Worm (Caenorhabditis elegans) whole organism, midembryonic: Measurements from ENCODE around the gene F35C8.8.

ENCODE experiments used
- T22C8.4 ChIP-seq: fragments of 200-800 bp; sonication (Bioruptor generic); IDR thresholded peaks from 2 replicates; pipeline ENCODE4 v1.3.6; 2022; ENCODE audit warnings: missing genetic modification characterization, missing compliant biosample characterization
- cog-1 ChIP-seq: sonication (generic microtip); optimal IDR thresholded peaks from 2 replicates; lab custom pipeline; 2016; ENCODE audit warnings: missing genetic modification characterization, missing compliant biosample characterization
- flt-1 ChIP-seq: fragments of 200-800 bp; sonication (Bioruptor generic); IDR thresholded peaks from 2 replicates; pipeline ENCODE4 v1.3.6; 2022; ENCODE audit warnings: missing genetic modification characterization, missing compliant biosample characterization
- klf-2 ChIP-seq: fragments of 200-800 bp; sonication (Bioruptor generic); conservative IDR thresholded peaks from 2 replicates; pipeline ENCODE4 v1.3.6; 2022; ENCODE audit warnings: missing genetic modification reagents, missing genetic modification characterization, missing compliant biosample characterization
- med-1 ChIP-seq: sonication (generic microtip); optimal IDR thresholded peaks from 2 replicates; lab custom pipeline; 2017; ENCODE audit warnings: missing genetic modification characterization, mild to moderate bottlenecking, missing compliant biosample characterization, antibody characterized with exemption, missing genetic modification reagents; ENCODE audit not compliant: insufficient read depth
- ref-1 ChIP-seq: fragments of 200-800 bp; sonication (Bioruptor generic); conservative IDR thresholded peaks from 2 replicates; pipeline ENCODE4 v1.3.6; 2022; ENCODE audit warnings: missing genetic modification reagents, missing genetic modification characterization, missing compliant biosample characterization
- tab-1 ChIP-seq: fragments of 200-800 bp; sonication (Bioruptor generic); IDR thresholded peaks from 2 replicates; pipeline ENCODE4 v1.3.6; 2022; ENCODE audit warnings: missing genetic modification characterization, missing compliant biosample characterization
- ztf-23 ChIP-seq: fragments of 200-800 bp; sonication (Bioruptor generic); IDR thresholded peaks from 2 replicates; pipeline ENCODE4 v1.3.6; 2022; ENCODE audit warnings: missing genetic modification reagents, missing genetic modification characterization, missing compliant biosample characterization
- ztf-29 ChIP-seq: fragments of 200-800 bp; sonication (Bioruptor generic); IDR thresholded peaks from 2 replicates; pipeline ENCODE4 v1.3.6; 2022; ENCODE audit warnings: missing genetic modification reagents, missing genetic modification characterization, missing compliant biosample characterization

The F35C8.8 gene

DNA sequence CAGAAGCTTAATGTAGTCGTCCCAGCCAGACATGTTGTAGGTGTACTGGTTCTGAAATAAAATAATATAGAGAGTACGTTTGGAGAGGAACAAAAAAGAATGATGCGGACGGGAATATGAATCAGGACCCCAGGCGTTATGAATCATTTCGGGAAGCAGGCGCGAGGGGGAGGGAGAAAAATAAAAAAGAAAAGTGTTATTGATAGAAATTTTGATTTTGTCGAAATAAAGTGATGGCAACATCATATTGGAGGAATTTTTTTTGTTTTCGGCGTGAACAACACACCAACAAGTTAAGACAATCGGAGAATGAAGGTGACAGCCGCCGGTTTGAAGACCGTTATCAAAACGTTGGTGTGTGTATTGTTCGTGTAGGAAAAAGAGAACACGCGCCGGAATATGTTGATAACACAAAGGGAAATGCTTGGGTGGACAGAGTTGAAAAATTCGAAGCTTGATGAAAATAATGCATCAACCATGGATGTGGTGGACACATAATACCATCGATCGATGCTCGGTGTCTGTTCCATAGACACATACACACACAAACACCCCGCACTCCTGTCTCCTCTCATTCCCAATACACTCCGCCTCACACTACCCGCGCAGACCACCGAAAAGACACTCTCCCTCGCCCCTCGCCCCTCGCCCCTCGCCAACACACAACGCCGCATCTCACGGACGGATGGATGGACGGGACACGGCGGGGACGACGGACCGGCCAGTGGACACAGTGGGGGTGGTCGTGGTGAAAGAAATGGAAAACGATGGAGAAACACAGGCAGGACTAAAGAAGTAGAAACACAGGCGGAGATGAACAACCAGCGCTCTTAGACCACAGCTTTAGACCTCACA, 18.2 kb downstream of the F35C8.8 start, which contains the start of gene pfn-2:
Gene pfn-2, minus strand, starts transcription at position 51 of the 855 bp plus-strand sequence.
- TF ChIP-seq tab-1 (GFP tag; lab: Robert Waterston, UW): no peak
- peak; percentile 57; the same call in 1 of the 2 replicates for TF ChIP-seq flt-1 (GFP tag; lab: Robert Waterston, UW)
- no peak for TF ChIP-seq med-1 (GFP tag; lab: Kevin White, UChicago)
- TF ChIP-seq ref-1 (GFP tag; lab: Robert Waterston, UW): no peak
- TF ChIP-seq ztf-29 (GFP tag; lab: Robert Waterston, UW): no peak
- no peak for TF ChIP-seq T22C8.4 (GFP tag; lab: Robert Waterston, UW)
- TF ChIP-seq cog-1 (tag; lab: Kevin White, UChicago): no peak
- peak; percentile 72; the same call in 1 of the 2 replicates for TF ChIP-seq ztf-23 (GFP tag; lab: Robert Waterston, UW)
- TF ChIP-seq klf-2 (GFP tag; lab: Robert Waterston, UW): 0 out of 2 replicates have a peak, but pooled peaks have one; percentile 9

DNA sequence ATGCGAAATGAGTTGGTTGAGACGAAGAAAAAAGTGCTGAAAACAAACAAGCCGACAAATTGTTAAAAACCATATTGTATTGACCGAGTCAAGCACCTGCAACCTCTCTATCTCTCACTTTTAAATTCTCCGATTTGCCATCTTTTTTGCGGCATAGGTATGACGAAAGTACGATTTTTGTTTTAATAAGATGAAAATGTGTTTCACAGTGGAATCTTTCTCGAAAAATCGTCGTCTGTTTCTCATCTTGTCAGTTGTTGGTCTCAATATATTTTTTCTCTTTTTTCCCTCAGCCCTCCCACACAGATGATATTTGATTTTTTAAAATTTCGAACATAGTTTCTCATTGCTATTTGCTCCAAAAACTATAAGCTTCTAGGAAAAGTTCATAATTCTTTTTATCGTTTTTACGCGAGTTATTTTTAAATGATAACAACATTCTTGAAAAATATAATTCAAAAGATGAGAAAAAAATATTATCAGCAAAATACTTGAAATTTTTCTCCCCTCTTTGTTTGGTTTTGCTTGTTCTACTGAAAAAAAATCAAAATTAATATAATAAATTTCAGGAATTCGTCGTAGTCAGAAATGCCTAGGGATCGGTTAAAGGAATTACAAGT, 23.8 kb downstream of the F35C8.8 start, which contains the start of gene syx-3:
Gene syx-3, plus strand, starts transcription at position 570 of the 620 bp plus-strand sequence.
- no peak for TF ChIP-seq tab-1 (GFP tag; lab: Robert Waterston, UW)
- TF ChIP-seq med-1 (GFP tag; lab: Kevin White, UChicago): no peak
- TF ChIP-seq T22C8.4 (GFP tag; lab: Robert Waterston, UW): no peak
- TF ChIP-seq cog-1 (tag; lab: Kevin White, UChicago): no peak
- TF ChIP-seq ztf-23 (GFP tag; lab: Robert Waterston, UW): no peak
- TF ChIP-seq flt-1 (GFP tag; lab: Robert Waterston, UW): no peak
- TF ChIP-seq ztf-29 (GFP tag; lab: Robert Waterston, UW): no peak
- TF ChIP-seq ref-1 (GFP tag; lab: Robert Waterston, UW): no peak
- no peak for TF ChIP-seq klf-2 (GFP tag; lab: Robert Waterston, UW)

DNA sequence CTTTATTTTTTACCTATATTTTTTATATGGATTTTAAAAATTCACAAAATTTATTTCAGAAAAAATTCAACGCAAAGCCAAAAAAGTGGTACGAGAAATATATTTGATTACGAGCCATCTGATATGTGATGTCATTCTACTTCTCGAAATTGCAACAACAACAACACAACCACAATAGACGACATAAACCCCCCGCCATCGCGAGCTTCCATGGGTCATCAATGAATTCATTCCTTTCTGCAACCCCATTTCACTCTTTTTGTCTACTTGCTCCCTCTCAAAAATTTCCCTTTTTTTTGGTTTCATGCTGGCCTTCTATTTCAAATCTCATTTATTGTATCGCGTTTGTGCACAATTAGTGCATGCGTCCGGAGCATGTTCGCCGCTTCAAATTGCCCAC, 24.6 kb downstream of the F35C8.8 start:
- TF ChIP-seq T22C8.4 (GFP tag; lab: Robert Waterston, UW): no peak
- no peak for TF ChIP-seq ztf-29 (GFP tag; lab: Robert Waterston, UW)
- no peak for TF ChIP-seq klf-2 (GFP tag; lab: Robert Waterston, UW)
- no peak for TF ChIP-seq flt-1 (GFP tag; lab: Robert Waterston, UW)
- no peak for TF ChIP-seq med-1 (GFP tag; lab: Kevin White, UChicago)
- no peak for TF ChIP-seq ref-1 (GFP tag; lab: Robert Waterston, UW)
- TF ChIP-seq ztf-23 (GFP tag; lab: Robert Waterston, UW): no peak
- TF ChIP-seq cog-1 (tag; lab: Kevin White, UChicago): no peak
- TF ChIP-seq tab-1 (GFP tag; lab: Robert Waterston, UW): no peak

DNA sequence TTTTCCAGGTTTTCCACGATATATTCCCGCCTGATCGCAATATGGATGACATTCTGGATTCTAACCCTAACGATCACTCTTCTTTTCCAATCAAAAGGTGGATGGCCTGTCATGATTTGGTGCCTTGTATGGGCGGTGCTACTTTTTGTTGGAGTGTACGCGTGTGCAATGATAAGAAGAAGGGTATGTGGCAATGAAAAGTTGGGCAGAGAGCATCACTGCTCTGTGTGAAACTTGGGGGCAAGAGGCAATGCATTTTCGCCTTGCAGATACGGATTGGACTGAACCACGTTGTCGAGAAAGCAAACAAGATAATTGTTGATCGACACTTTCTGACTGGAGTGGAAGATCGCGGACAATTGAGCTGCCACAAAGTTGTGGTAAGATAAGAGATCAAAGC, 26.1 kb downstream of the F35C8.8 start:
- TF ChIP-seq klf-2 (GFP tag; lab: Robert Waterston, UW) (no peak), cog-1 (tag; lab: Kevin White, UChicago) (no peak), ztf-29 (GFP tag; lab: Robert Waterston, UW) (no peak), tab-1 (GFP tag; lab: Robert Waterston, UW) (no peak), T22C8.4 (GFP tag; lab: Robert Waterston, UW) (no peak), ref-1 (GFP tag; lab: Robert Waterston, UW) (no peak), flt-1 (GFP tag; lab: Robert Waterston, UW) (no peak), med-1 (GFP tag; lab: Kevin White, UChicago) (no peak), ztf-23 (GFP tag; lab: Robert Waterston, UW) (no peak)

DNA sequence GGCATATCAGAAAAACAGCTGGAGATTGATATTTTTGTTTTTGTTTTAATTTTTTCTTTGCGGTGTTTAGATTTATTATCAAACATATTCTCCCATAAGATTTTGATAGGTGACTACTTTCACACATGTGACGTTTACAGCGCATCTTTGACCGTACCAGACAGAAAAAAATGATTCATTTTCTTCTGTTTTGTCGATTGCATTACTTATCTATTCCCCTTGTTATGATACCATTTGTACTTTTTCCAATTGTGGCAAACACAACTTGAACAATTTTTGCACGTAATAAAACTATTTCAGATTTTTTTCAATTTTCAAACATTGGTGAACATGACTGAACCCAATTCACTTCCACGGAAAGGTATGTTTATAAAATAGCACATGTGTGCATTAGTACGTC, 28.2 kb downstream of the F35C8.8 start, which contains the start of gene C26B9.1:
Gene C26B9.1, plus strand, starts transcription at position 301 of the 400 bp plus-strand sequence.
- no peak for TF ChIP-seq ref-1 (GFP tag; lab: Robert Waterston, UW)
- no peak for TF ChIP-seq klf-2 (GFP tag; lab: Robert Waterston, UW)
- no peak for TF ChIP-seq flt-1 (GFP tag; lab: Robert Waterston, UW)
- TF ChIP-seq cog-1 (tag; lab: Kevin White, UChicago): no peak
- TF ChIP-seq med-1 (GFP tag; lab: Kevin White, UChicago): no peak
- no peak for TF ChIP-seq ztf-29 (GFP tag; lab: Robert Waterston, UW)
- TF ChIP-seq tab-1 (GFP tag; lab: Robert Waterston, UW): no peak

DNA sequence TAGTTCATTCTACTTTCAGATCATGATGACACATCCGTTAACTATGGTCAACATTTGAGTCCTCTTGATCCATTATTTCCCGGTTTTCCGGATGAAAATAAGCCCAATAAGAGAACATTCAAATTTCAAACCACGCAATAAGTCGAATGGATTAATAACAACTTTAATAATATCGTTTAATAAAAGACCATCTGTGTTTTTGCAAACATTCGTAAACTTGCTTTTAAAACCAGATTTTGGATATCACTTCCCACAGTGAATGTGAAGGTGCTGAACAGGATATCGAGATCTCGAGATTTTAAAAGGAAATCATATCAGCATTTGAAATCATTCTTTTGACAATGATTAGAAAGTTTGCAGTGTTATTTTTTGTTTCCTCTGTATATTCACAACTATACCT, 30.4 kb downstream of the F35C8.8 start, which contains the start of gene C26B9.7:
Gene C26B9.7, plus strand, starts transcription at position 301 of the 400 bp plus-strand sequence.
- TF ChIP-seq T22C8.4 (GFP tag; lab: Robert Waterston, UW) (no peak), ref-1 (GFP tag; lab: Robert Waterston, UW) (no peak), klf-2 (GFP tag; lab: Robert Waterston, UW) (no peak), flt-1 (GFP tag; lab: Robert Waterston, UW) (no peak), ztf-23 (GFP tag; lab: Robert Waterston, UW) (no peak), ztf-29 (GFP tag; lab: Robert Waterston, UW) (no peak), tab-1 (GFP tag; lab: Robert Waterston, UW) (no peak), cog-1 (tag; lab: Kevin White, UChicago) (no peak), med-1 (GFP tag; lab: Kevin White, UChicago) (no peak)

DNA sequence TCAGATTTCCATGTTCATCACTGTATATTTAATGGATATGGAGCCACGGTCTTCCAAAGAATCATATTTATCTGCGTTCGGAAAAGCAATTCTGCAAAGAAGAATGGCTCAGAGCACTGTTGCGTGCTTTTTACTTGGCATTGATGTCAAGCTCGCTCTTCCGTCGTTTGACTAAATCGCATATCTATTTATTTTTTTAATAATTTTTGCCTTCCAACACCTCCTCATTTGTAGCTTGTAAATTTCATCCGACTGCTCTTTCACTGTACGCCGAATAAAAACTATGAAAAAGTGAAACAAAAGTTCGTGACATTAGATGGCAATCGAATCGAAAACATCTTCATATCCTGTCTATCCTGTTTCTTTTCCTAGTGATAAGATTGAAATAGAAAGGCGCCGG, 32.5 kb downstream of the F35C8.8 start, which contains the start of gene C26B9.2:
Gene C26B9.2, plus strand, starts transcription at position 301 of the 400 bp plus-strand sequence.
- TF ChIP-seq klf-2 (GFP tag; lab: Robert Waterston, UW) (no peak), ztf-29 (GFP tag; lab: Robert Waterston, UW) (no peak)

DNA sequence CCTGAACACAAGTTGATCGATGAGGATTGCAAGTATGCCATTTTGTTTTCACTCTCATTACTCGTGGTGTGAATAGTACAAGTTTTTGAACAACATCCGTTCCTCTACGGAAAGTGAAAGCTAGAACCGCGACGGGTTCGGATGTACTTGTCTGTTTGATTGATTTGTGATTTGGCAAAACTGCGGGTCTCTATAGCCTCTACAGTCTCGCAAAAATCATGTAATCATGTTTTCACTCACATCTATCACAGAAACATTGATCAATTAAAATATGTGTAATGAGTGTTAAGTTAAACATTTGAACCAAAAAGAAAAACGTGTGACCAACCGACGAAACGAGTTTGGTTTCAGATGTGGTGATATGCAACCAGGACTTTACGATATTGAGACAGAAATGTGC, 33.1 kb downstream of the F35C8.8 start:
- no peak for TF ChIP-seq ztf-23 (GFP tag; lab: Robert Waterston, UW)
- TF ChIP-seq cog-1 (tag; lab: Kevin White, UChicago): no peak
- no peak for TF ChIP-seq tab-1 (GFP tag; lab: Robert Waterston, UW)
- no peak for TF ChIP-seq ztf-29 (GFP tag; lab: Robert Waterston, UW)
- no peak for TF ChIP-seq T22C8.4 (GFP tag; lab: Robert Waterston, UW)
- no peak for TF ChIP-seq ref-1 (GFP tag; lab: Robert Waterston, UW)
- TF ChIP-seq med-1 (GFP tag; lab: Kevin White, UChicago): no peak
- TF ChIP-seq klf-2 (GFP tag; lab: Robert Waterston, UW): no peak
- no peak for TF ChIP-seq flt-1 (GFP tag; lab: Robert Waterston, UW)
